Worm (Caenorhabditis elegans) whole organism, early embryonic: ENCODE data around the gene dgk-4.

Experiments used
- B0310.2 ChIP-seq: sonication (generic microtip); optimal IDR thresholded peaks from 2 replicates; lab custom pipeline; 2016; ENCODE audit warnings: mild to moderate bottlenecking, missing genetic modification characterization, missing compliant biosample characterization
- F13C5.2 ChIP-seq: sonication (generic microtip); optimal IDR thresholded peaks from 2 replicates; lab custom pipeline; 2017; ENCODE audit warnings: mild to moderate bottlenecking, missing genetic modification characterization, inconsistent platforms, missing compliant biosample characterization
- aly-1 ChIP-seq: sonication (generic microtip); optimal IDR thresholded peaks from 2 replicates; lab custom pipeline; 2016; ENCODE audit warnings: missing genetic modification characterization, missing compliant biosample characterization
- ama-1 ChIP-seq: fragments of 150-350 bp; optimal IDR thresholded peaks from 2 replicates; lab custom pipeline; 2014
- ceh-13 ChIP-seq: fragments of 200-800 bp; sonication (Bioruptor generic); optimal IDR thresholded peaks from 2 replicates; lab custom pipeline; 2018; ENCODE audit warnings: mild to moderate bottlenecking, missing genetic modification characterization, missing compliant biosample characterization
- ceh-36 ChIP-seq: sonication (generic microtip); optimal IDR thresholded peaks from 2 replicates; lab custom pipeline; 2016; ENCODE audit warnings: missing genetic modification characterization, inconsistent platforms, missing compliant biosample characterization
- ets-7 ChIP-seq: sonication (generic microtip); optimal IDR thresholded peaks from 2 replicates; lab custom pipeline; 2016; ENCODE audit warnings: missing genotype, missing genetic modification characterization, missing compliant biosample characterization
- flt-1 ChIP-seq: fragments of 200-800 bp; sonication (Bioruptor generic); IDR thresholded peaks from 2 replicates; pipeline ENCODE4 v1.3.6; 2022; ENCODE audit warnings: missing genetic modification characterization, missing compliant biosample characterization
- hmbx-1 ChIP-seq: sonication (generic microtip); optimal IDR thresholded peaks from 2 replicates; lab custom pipeline; 2016; ENCODE audit warnings: mild to moderate bottlenecking, missing genetic modification characterization, missing compliant biosample characterization
- hmg-4 ChIP-seq: fragments of 200-800 bp; sonication (Bioruptor generic); optimal IDR thresholded peaks from 2 replicates; lab custom pipeline; 2018; ENCODE audit warnings: mild to moderate bottlenecking, missing genetic modification characterization, missing compliant biosample characterization
- hnd-1 ChIP-seq: sonication (generic microtip); optimal IDR thresholded peaks from 2 replicates; lab custom pipeline; 2016; ENCODE audit warnings: missing genetic modification characterization, missing compliant biosample characterization
- pes-1 ChIP-seq: fragments of 200-800 bp; sonication (Bioruptor generic); IDR thresholded peaks from 2 replicates; pipeline ENCODE4 v1.3.6; 2022; ENCODE audit warnings: missing genetic modification reagents, missing genetic modification characterization, missing compliant biosample characterization
- scrt-1 ChIP-seq: fragments of 200-800 bp; sonication (Bioruptor generic); IDR thresholded peaks from 2 replicates; pipeline ENCODE4 v1.3.6; 2022; ENCODE audit warnings: missing genetic modification characterization, missing compliant biosample characterization
- sea-1 ChIP-seq: fragments of 200-800 bp; sonication (Bioruptor generic); conservative IDR thresholded peaks from 2 replicates; pipeline ENCODE4 v1.3.6; 2022; ENCODE audit warnings: missing genetic modification characterization, missing compliant biosample characterization
- tbx-11 ChIP-seq: fragments of 200-800 bp; sonication (Bioruptor generic); IDR thresholded peaks from 2 replicates; pipeline ENCODE4 v1.3.6; 2022; ENCODE audit warnings: missing genetic modification characterization, missing compliant biosample characterization
- tbx-37 ChIP-seq: fragments of 200-800 bp; sonication (Bioruptor generic); conservative IDR thresholded peaks from 2 replicates; pipeline ENCODE4 v1.3.6; 2022; ENCODE audit warnings: missing genetic modification reagents, missing genetic modification characterization, missing compliant biosample characterization
- tra-4 ChIP-seq: sonication (generic microtip); optimal IDR thresholded peaks from 2 replicates; lab custom pipeline; 2017; ENCODE audit warnings: missing genetic modification characterization, missing compliant biosample characterization

dgk-4 gene

ce11 chrIV:8600712-8601330 is 30.3 kb upstream of the dgk-4 start, which contains the start of gene Y59H11AR.4:
Gene Y59H11AR.4 (minus strand): TSS chrIV:8600762.
- TF ChIP-seq aly-1 (tag; lab: Kevin White, UChicago) (no peak), scrt-1 (GFP tag; lab: Robert Waterston, UW) (no peak), flt-1 (GFP tag; lab: Robert Waterston, UW) (no peak), ets-7 (tag; lab: Kevin White, UChicago) (no peak), tbx-37 (GFP tag; lab: Robert Waterston, UW) (no peak), tra-4 (no peak)

- no peak for TF ChIP-seq hnd-1 (tag; lab: Kevin White, UChicago)
- no peak for TF ChIP-seq aly-1 (tag; lab: Kevin White, UChicago)
- TF ChIP-seq F13C5.2 (tag; lab: Kevin White, UChicago): no peak
- no peak for TF ChIP-seq pes-1 (GFP tag; lab: Robert Waterston, UW)
- no peak for TF ChIP-seq tbx-37 (GFP tag; lab: Robert Waterston, UW)
- no peak for TF ChIP-seq B0310.2 (tag; lab: Kevin White, UChicago)
- TF ChIP-seq ceh-36 (tag; lab: Kevin White, UChicago): no peak
- TF ChIP-seq hmbx-1 (tag; lab: Kevin White, UChicago): no peak
- no peak for TF ChIP-seq ets-7 (tag; lab: Kevin White, UChicago)
Observed at ce11 chrIV:8602877-8603276, 28.3 kb upstream of the dgk-4 start, which contains the start of gene Y59H11AR.10. Gene Y59H11AR.10 (plus strand): TSS chrIV:8603177.

- TF ChIP-seq scrt-1 (GFP tag; lab: Robert Waterston, UW): no peak
- TF ChIP-seq ama-1: no peak
- no peak for TF ChIP-seq aly-1 (tag; lab: Kevin White, UChicago)
- no peak for TF ChIP-seq B0310.2 (tag; lab: Kevin White, UChicago)
- TF ChIP-seq ceh-36 (tag; lab: Kevin White, UChicago): no peak
Observed at ce11 chrIV:8605217-8605616, 25.9 kb upstream of the dgk-4 start.

- no peak for TF ChIP-seq tra-4
Observed at ce11 chrIV:8608204-8608603, 22.9 kb upstream of the dgk-4 start.

ce11 chrIV:8608934-8609333 is 22.2 kb upstream of the dgk-4 start, which contains the start of gene F42A9.6:
Gene F42A9.6 (plus strand): TSS chrIV:8609234.
- TF ChIP-seq hmbx-1 (tag; lab: Kevin White, UChicago) (no peak), tra-4 (no peak)

ce11 chrIV:8611886-8612542 is 19.1 kb upstream of the dgk-4 start, which contains the start of the genes F42A9.17 and cyp-33E2:
Gene F42A9.17 (minus strand): TSS chrIV:8611936.
Gene cyp-33E2 (plus strand): TSS chrIV:8612334.
- TF ChIP-seq F13C5.2 (tag; lab: Kevin White, UChicago): no peak
- TF ChIP-seq ceh-36 (tag; lab: Kevin White, UChicago): no peak
- TF ChIP-seq aly-1 (tag; lab: Kevin White, UChicago): no peak
- no peak for TF ChIP-seq sea-1 (GFP tag; lab: Robert Waterston, UW)

- no peak for TF ChIP-seq tra-4
- no peak for TF ChIP-seq hmbx-1 (tag; lab: Kevin White, UChicago)
- no peak for TF ChIP-seq hmg-4 (GFP tag; lab: Kevin White, UChicago)
- no peak for TF ChIP-seq ceh-36 (tag; lab: Kevin White, UChicago)
- no peak for TF ChIP-seq B0310.2 (tag; lab: Kevin White, UChicago)
- no peak for TF ChIP-seq pes-1 (GFP tag; lab: Robert Waterston, UW)
- TF ChIP-seq F13C5.2 (tag; lab: Kevin White, UChicago): no peak
- no peak for TF ChIP-seq ama-1
- TF ChIP-seq ceh-13: no peak
- TF ChIP-seq sea-1 (GFP tag; lab: Robert Waterston, UW): no peak
- no peak for TF ChIP-seq tbx-37 (GFP tag; lab: Robert Waterston, UW)
- no peak for TF ChIP-seq aly-1 (tag; lab: Kevin White, UChicago)
- TF ChIP-seq flt-1 (GFP tag; lab: Robert Waterston, UW): no peak
- TF ChIP-seq hnd-1 (tag; lab: Kevin White, UChicago): no peak
- no peak for TF ChIP-seq tbx-11 (GFP tag; lab: Robert Waterston, UW)
- TF ChIP-seq scrt-1 (GFP tag; lab: Robert Waterston, UW): no peak
- no peak for TF ChIP-seq ets-7 (tag; lab: Kevin White, UChicago)
Observed at ce11 chrIV:8614680-8615079, 16.5 kb upstream of the dgk-4 start, which contains the start of gene cyp-33E3. Gene cyp-33E3 (plus strand): TSS chrIV:8614995.

- TF ChIP-seq ceh-13: no peak
- no peak for TF ChIP-seq F13C5.2 (tag; lab: Kevin White, UChicago)
- TF ChIP-seq flt-1 (GFP tag; lab: Robert Waterston, UW): no peak
- TF ChIP-seq hmbx-1 (tag; lab: Kevin White, UChicago): no peak
- TF ChIP-seq tbx-11 (GFP tag; lab: Robert Waterston, UW): no peak
- no peak for TF ChIP-seq tra-4
- no peak for TF ChIP-seq pes-1 (GFP tag; lab: Robert Waterston, UW)
- TF ChIP-seq B0310.2 (tag; lab: Kevin White, UChicago): no peak
- no peak for TF ChIP-seq ets-7 (tag; lab: Kevin White, UChicago)
- TF ChIP-seq sea-1 (GFP tag; lab: Robert Waterston, UW): no peak
- TF ChIP-seq hnd-1 (tag; lab: Kevin White, UChicago): no peak
- TF ChIP-seq scrt-1 (GFP tag; lab: Robert Waterston, UW): no peak
- no peak for TF ChIP-seq hmg-4 (GFP tag; lab: Kevin White, UChicago)
- no peak for TF ChIP-seq ceh-36 (tag; lab: Kevin White, UChicago)
Observed at ce11 chrIV:8615314-8615713, 15.8 kb upstream of the dgk-4 start.
